Worm (Caenorhabditis elegans): Measurements from ENCODE around the gene T24H7.2.
A peak's percentile ranks its signal among the peaks of the same experiment; 100 is the strongest.

The T24H7.2 gene

DNA sequence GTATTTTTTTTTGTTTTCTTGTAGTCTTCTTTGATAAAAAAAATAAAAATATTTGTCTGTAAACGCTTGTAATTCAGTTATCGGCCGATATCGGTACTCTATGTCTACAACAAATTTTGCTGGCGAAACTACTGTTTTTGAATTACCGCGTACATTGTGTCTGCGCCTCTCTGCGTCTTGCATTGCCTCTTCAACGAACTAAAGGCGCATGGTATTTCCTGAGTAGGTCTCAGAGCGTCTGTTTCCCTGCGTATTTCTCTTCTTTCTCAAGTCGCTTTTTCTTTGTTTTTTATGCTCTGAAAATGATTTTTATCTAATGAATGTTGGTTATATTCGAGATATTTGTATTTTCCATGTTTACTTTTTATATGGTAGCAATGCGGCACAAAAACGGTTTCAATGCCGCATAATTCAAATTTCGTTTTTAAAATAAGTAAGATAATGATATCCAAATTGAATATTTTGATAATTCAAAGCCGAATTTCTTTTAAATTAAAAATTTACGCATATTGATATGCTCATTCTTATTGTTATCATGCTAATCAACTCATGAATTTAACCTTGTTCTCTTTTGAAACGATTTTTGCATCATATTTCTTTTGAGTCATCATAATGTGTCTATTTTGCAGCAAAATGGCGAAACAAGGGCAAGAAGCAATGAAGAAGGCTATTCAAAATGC, 3.8 kb downstream of the T24H7.2 start, which contains the start of gene phb-2:
Gene phb-2 (plus strand): TSS at position 630 of the 680 bp plus-strand sequence.
- peak; percentile 46 for TF ChIP-seq nhr-11 (tag; optimal IDR thresholded peaks at IDR 0.05)
- TF ChIP-seq xbp-1 (tag; optimal IDR thresholded peaks at IDR 0.05), result peak; percentile 74
- peak; percentile 73 for TF ChIP-seq blmp-1 (tag; optimal IDR thresholded peaks at IDR 0.05)
- TF ChIP-seq irx-1 (tag; optimal IDR thresholded peaks at IDR 0.05), result peak; percentile 49
- no peak for TF ChIP-seq unc-30 (tag; optimal IDR thresholded peaks at IDR 0.05)
- TF ChIP-seq nhr-12 (tag; optimal IDR thresholded peaks at IDR 0.05), result no peak
- TF ChIP-seq skn-1 (tag; optimal IDR thresholded peaks at IDR 0.05), result peak; percentile 87
- TF ChIP-seq unc-130 (tag; optimal IDR thresholded peaks at IDR 0.05), result peak; percentile 82
- 0 out of 2 replicates have a peak, but pooled peaks have one; percentile 46 for TF ChIP-seq ceh-88 (GFP tag; IDR thresholded peaks at IDR 0.05)
- TF ChIP-seq unc-86 (tag; optimal IDR thresholded peaks at IDR 0.05), result peak; percentile 63
- TF ChIP-seq nhr-84 (tag; optimal IDR thresholded peaks at IDR 0.05), result no peak
- TF ChIP-seq swsn-7 (tag; optimal IDR thresholded peaks at IDR 0.05), result peak; percentile 70
- TF ChIP-seq hlh-4 (tag; optimal IDR thresholded peaks at IDR 0.05), result no peak
- TF ChIP-seq hlh-17 (GFP tag; optimal IDR thresholded peaks at IDR 0.05; ENCODE audit: borderline replicate concordance), result no peak
- TF ChIP-seq mab-9 (GFP tag; IDR thresholded peaks at IDR 0.05), result peak; percentile 11; the same call in 1 of the 2 replicates
- peak; percentile 67 for TF ChIP-seq lir-3 (tag; optimal IDR thresholded peaks at IDR 0.05; ENCODE audit: poor library complexity)
- TF ChIP-seq nhr-71 (tag; optimal IDR thresholded peaks at IDR 0.05), result peak; percentile 88
- TF ChIP-seq nhr-237 (tag; optimal IDR thresholded peaks at IDR 0.05), result no peak
- TF ChIP-seq Y116A8C.19 (tag; optimal IDR thresholded peaks at IDR 0.05; ENCODE audit: borderline replicate concordance), result no peak
- TF ChIP-seq elt-2 (tag; optimal IDR thresholded peaks at IDR 0.05), result no peak
- no peak for TF ChIP-seq egl-13 (tag; optimal IDR thresholded peaks at IDR 0.05)
- TF ChIP-seq ceh-8 (GFP tag; optimal IDR thresholded peaks at IDR 0.05), result no peak
- peak; percentile 86 to 94 for TF ChIP-seq lsy-2 (tag; optimal IDR thresholded peaks at IDR 0.05)
- TF ChIP-seq C34B4.2 (tag; optimal IDR thresholded peaks at IDR 0.05), result no peak
- peak; percentile 82 for TF ChIP-seq nhr-47 (tag; optimal IDR thresholded peaks at IDR 0.05)
- peak; percentile 73 for TF ChIP-seq lin-14 (GFP tag; optimal IDR thresholded peaks at IDR 0.05)
- no peak for TF ChIP-seq pqm-1 (tag; optimal IDR thresholded peaks at IDR 0.05)
- TF ChIP-seq dsc-1 (tag; optimal IDR thresholded peaks at IDR 0.05), result peak; percentile 44
- peak; percentile 91 for TF ChIP-seq nhr-85 (tag)
- TF ChIP-seq snu-23 (GFP tag; optimal IDR thresholded peaks at IDR 0.05), result peak; percentile 87
- peak; percentile 16 for TF ChIP-seq vab-15 (tag; optimal IDR thresholded peaks at IDR 0.05)
- TF ChIP-seq unc-98 (GFP tag; IDR thresholded peaks at IDR 0.05), result no peak
- peak; percentile 79 for TF ChIP-seq nhr-19 (GFP tag; conservative IDR thresholded peaks at IDR 0.05)
- TF ChIP-seq mep-1 (tag; optimal IDR thresholded peaks at IDR 0.05), result peak; percentile 84
- peak; percentile 79 for TF ChIP-seq C16A3.4 (tag; optimal IDR thresholded peaks at IDR 0.05)
- TF ChIP-seq nhr-76 (tag; optimal IDR thresholded peaks at IDR 0.05), result no peak
- peak in 1 of 2 experiments; percentile 78 for TF ChIP-seq mdl-1 (tag; optimal IDR thresholded peaks at IDR 0.05)
- no peak for TF ChIP-seq alr-1 (tag; optimal IDR thresholded peaks at IDR 0.05; ENCODE audit: borderline replicate concordance)
- no peak for TF ChIP-seq sup-37 (GFP tag; optimal IDR thresholded peaks at IDR 0.05)
- TF ChIP-seq ztf-11 (tag; optimal IDR thresholded peaks at IDR 0.05), result no peak
- no peak for TF ChIP-seq pax-3 (tag; optimal IDR thresholded peaks at IDR 0.05)
- no peak for TF ChIP-seq pag-3 (tag; optimal IDR thresholded peaks at IDR 0.05; ENCODE audit: borderline replicate concordance, insufficient read depth)
- TF ChIP-seq sptf-1 (tag; optimal IDR thresholded peaks at IDR 0.05), result no peak
- peak; percentile 64 for TF ChIP-seq fkh-8 (tag; optimal IDR thresholded peaks at IDR 0.05)
- no peak for TF ChIP-seq tlp-1 (tag; optimal IDR thresholded peaks at IDR 0.05)
- TF ChIP-seq ceh-63 (GFP tag; optimal IDR thresholded peaks at IDR 0.05), result no peak
- TF ChIP-seq lin-13 (GFP tag; optimal IDR thresholded peaks at IDR 0.05), result peak; percentile 70
- TF ChIP-seq efl-1 (optimal IDR thresholded peaks at IDR 0.05), result peak; percentile 92 to 99
- TF ChIP-seq efl-1 (GFP tag; optimal IDR thresholded peaks at IDR 0.05 in 1 of 2), result peak; percentile 98 to 100
- TF ChIP-seq ceh-90 (tag; optimal IDR thresholded peaks at IDR 0.05), result no peak
- TF ChIP-seq mef-2 (tag; optimal IDR thresholded peaks at IDR 0.05), result no peak
- TF ChIP-seq dpl-1 (GFP tag; optimal IDR thresholded peaks at IDR 0.05), result peak; percentile 97 to 98 (median 97)

All from whole organism, L1 larva.